Worm (Caenorhabditis elegans) whole organism, L4 larva: Measurements from ENCODE around the gene ZK1236.5.

Experiments used
- D1046.2 ChIP-seq: fragments of 200-800 bp; sonication (Bioruptor generic); IDR thresholded peaks from 2 replicates; pipeline ENCODE4 v1.3.6; 2022; ENCODE audit warnings: missing genetic modification characterization, missing compliant biosample characterization
- ceh-32 ChIP-seq: sonication (generic microtip); optimal IDR thresholded peaks from 2 replicates; lab custom pipeline; 2016; ENCODE audit warnings: mild to moderate bottlenecking, missing genetic modification characterization, missing compliant biosample characterization; ENCODE audit not compliant: poor library complexity
- dmd-9 ChIP-seq: fragments of 200-800 bp; sonication (Bioruptor generic); IDR thresholded peaks from 2 replicates; pipeline ENCODE4 v1.3.6; 2022; ENCODE audit warnings: missing genetic modification reagents, missing genetic modification characterization, missing compliant biosample characterization
- lin-29 ChIP-seq: fragments of 200-800 bp; sonication (Bioruptor generic); IDR thresholded peaks from 2 replicates; pipeline ENCODE4 v1.3.6; 2022; ENCODE audit warnings: missing genetic modification reagents, missing genetic modification characterization, missing compliant biosample characterization
- nhr-102 ChIP-seq: sonication (generic microtip); optimal IDR thresholded peaks from 2 replicates; lab custom pipeline; 2016; ENCODE audit warnings: mild to moderate bottlenecking, missing genetic modification characterization, moderate library complexity, missing compliant biosample characterization
- nhr-11 ChIP-seq: fragments of 150-350 bp; optimal IDR thresholded peaks from 2 replicates; lab custom pipeline; 2014; ENCODE audit warnings: missing biosample characterization, missing genetic modification characterization
- pqm-1 ChIP-seq: sonication (generic microtip); optimal IDR thresholded peaks from 2 replicates; lab custom pipeline; 2017; ENCODE audit warnings: missing biosample characterization, missing genetic modification characterization
- unc-130 ChIP-seq: sonication (generic microtip); optimal IDR thresholded peaks from 2 replicates; lab custom pipeline; 2016; ENCODE audit warnings: missing genetic modification reagents, missing genetic modification characterization, missing compliant biosample characterization
- unc-39 ChIP-seq: sonication (generic microtip); optimal IDR thresholded peaks from 2 replicates; lab custom pipeline; 2017; ENCODE audit warnings: missing biosample characterization, missing genetic modification characterization
- ztf-7 ChIP-seq: fragments of 150-350 bp; optimal IDR thresholded peaks from 2 replicates; lab custom pipeline; 2014; ENCODE audit warnings: missing biosample characterization, missing genetic modification characterization

DNA sequence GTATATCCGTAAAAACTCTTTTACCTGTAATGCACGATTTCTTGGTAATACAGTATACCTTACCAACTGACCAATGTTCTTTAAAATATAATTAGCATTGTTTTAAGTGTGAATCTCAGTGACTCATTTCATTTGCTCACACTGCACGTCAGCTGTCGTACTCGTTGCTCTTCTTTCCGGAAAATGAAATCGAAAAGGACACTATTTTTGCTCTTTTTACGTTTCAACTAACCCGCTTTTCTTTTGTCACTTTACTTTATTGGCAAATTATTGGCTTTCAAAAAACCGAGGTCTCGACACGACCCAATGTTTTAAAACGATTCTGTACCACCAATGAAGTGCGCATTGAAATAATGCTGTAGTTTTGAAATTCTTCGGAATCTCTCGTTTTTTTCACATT, 48.3 kb upstream of the ZK1236.5 start, which contains the start of gene F42H10.6:
- TF ChIP-seq ztf-7 (tag; lab: Kevin White, UChicago), result no peak
- no peak for TF ChIP-seq unc-130 (GFP tag; lab: Kevin White, UChicago)
- TF ChIP-seq ceh-32 (tag; lab: Kevin White, UChicago), result no peak
- no peak for TF ChIP-seq pqm-1 (tag; lab: Kevin White, UChicago)
- no peak for TF ChIP-seq unc-39 (tag; lab: Kevin White, UChicago)
- no peak for TF ChIP-seq dmd-9 (GFP tag; lab: Robert Waterston, UW)
- TF ChIP-seq lin-29 (GFP tag; lab: Robert Waterston, UW), result no peak
- TF ChIP-seq D1046.2 (GFP tag; lab: Robert Waterston, UW), result no peak
- no peak for TF ChIP-seq nhr-11 (tag; lab: Kevin White, UChicago)
- no peak for TF ChIP-seq nhr-102 (tag; lab: Kevin White, UChicago)
